Fruit fly (Drosophila melanogaster): Measurements from ENCODE around the gene CG10019.

The CG10019 gene

DNA sequence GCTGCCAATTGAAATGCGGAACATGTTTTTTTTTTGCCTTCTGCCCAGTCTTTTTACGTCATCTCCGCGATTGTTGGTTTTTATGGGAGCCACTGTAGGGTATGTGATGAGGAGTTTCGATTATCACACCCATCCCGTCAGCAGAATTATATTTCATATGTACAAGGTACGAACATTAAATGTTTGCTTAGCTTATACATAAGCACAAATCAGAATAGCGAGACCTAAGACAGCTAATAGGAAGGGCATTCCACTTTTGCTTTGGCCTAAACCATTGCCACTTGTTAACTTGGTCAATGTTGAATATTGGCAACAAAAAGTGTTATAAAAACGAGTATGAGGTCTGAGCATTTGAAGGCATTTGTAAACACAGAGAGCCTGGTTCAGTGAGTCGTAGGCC lies 27.0 kb upstream of the CG10019 start, which contains the start of gene CG2816:
TSS of gene CG2816 (plus strand) at position 400 of the 400 bp plus-strand sequence.
- TF ChIP-seq CG6276 (GFP tag; optimal IDR thresholded peaks at IDR 0.05): peak; percentile 90
- peak; percentile 70 for TF ChIP-seq CG11762 (GFP tag; optimal IDR thresholded peaks at IDR 0.05; ENCODE audit: insufficient read depth)
- TF ChIP-seq CG3919 (GFP tag; optimal IDR thresholded peaks at IDR 0.05): peak; percentile 85
- peak; percentile 8 for TF ChIP-seq fd85E (GFP tag; optimal IDR thresholded peaks at IDR 0.05)
- TF ChIP-seq ss (GFP tag; optimal IDR thresholded peaks at IDR 0.05): peak in 1 of 2 experiments; percentile 54
- TF ChIP-seq topi (GFP tag; optimal IDR thresholded peaks at IDR 0.05): peak; percentile 76
- TF ChIP-seq lz (GFP tag; optimal IDR thresholded peaks at IDR 0.05): peak; percentile 88
- no peak for TF ChIP-seq Eip93F (GFP tag; optimal IDR thresholded peaks at IDR 0.05)
- peak; percentile 93 for TF ChIP-seq CG15336 (GFP tag; IDR thresholded peaks at IDR 0.05)
- TF ChIP-seq CG8319 (GFP tag; optimal IDR thresholded peaks at IDR 0.05): peak; percentile 28
- TF ChIP-seq Sox102F (GFP tag; optimal IDR thresholded peaks at IDR 0.05): peak; percentile 83
- TF ChIP-seq CG4318 (GFP tag; optimal IDR thresholded peaks at IDR 0.05): peak; percentile 67
- peak; percentile 82 for TF ChIP-seq Smox (GFP tag; optimal IDR thresholded peaks at IDR 0.05)
- TF ChIP-seq CG32006 (GFP tag; optimal IDR thresholded peaks at IDR 0.05): peak; percentile 86
- peak; percentile 91 for TF ChIP-seq vri (GFP tag; optimal IDR thresholded peaks at IDR 0.05)
- TF ChIP-seq CG31627 (GFP tag; optimal IDR thresholded peaks at IDR 0.05): peak; percentile 89
- no peak for TF ChIP-seq CG1621 (tag; optimal IDR thresholded peaks at IDR 0.05)
- TF ChIP-seq CG34406 (GFP tag; optimal IDR thresholded peaks at IDR 0.05): peak; percentile 67
- peak; percentile 32 to 79 for TF ChIP-seq salr (GFP tag; optimal IDR thresholded peaks at IDR 0.05)
- no peak for TF ChIP-seq CG6854 (GFP tag; optimal IDR thresholded peaks at IDR 0.05)
- peak; percentile 11 for TF ChIP-seq fkh (GFP tag; optimal IDR thresholded peaks at IDR 0.05)
- TF ChIP-seq Blimp-1 (GFP tag; optimal IDR thresholded peaks at IDR 0.05): peak; percentile 54
- peak; percentile 48 for TF ChIP-seq CG6808 (GFP tag; optimal IDR thresholded peaks at IDR 0.05)
- TF ChIP-seq Hr39 (GFP tag; optimal IDR thresholded peaks at IDR 0.05): peak; percentile 92
- TF ChIP-seq Hr4 (GFP tag; optimal IDR thresholded peaks at IDR 0.05): peak; percentile 85
- peak; percentile 80 for TF ChIP-seq Hr38 (GFP tag; optimal IDR thresholded peaks at IDR 0.05)
- TF ChIP-seq CG3032 (tag; optimal IDR thresholded peaks at IDR 0.05): no peak
- peak; percentile 90 for TF ChIP-seq Gug (GFP tag; IDR thresholded peaks at IDR 0.05)
- no peak for TF ChIP-seq Ets96B (tag; optimal IDR thresholded peaks at IDR 0.05)
- TF ChIP-seq CG9139 (GFP tag; optimal IDR thresholded peaks at IDR 0.05): no peak
- peak; percentile 92 for TF ChIP-seq CG11294 (GFP tag; IDR thresholded peaks at IDR 0.05)
- peak; percentile 85 for TF ChIP-seq net (GFP tag; optimal IDR thresholded peaks at IDR 0.05)
- peak; percentile 86 for TF ChIP-seq OdsH (GFP tag; optimal IDR thresholded peaks at IDR 0.05)
- peak; percentile 76 for TF ChIP-seq Sox15 (GFP tag; optimal IDR thresholded peaks at IDR 0.05)
- peak; percentile 50 for TF ChIP-seq CG8632 (GFP tag; optimal IDR thresholded peaks at IDR 0.05)
- peak; percentile 84 for TF ChIP-seq Ets21C (GFP tag; optimal IDR thresholded peaks at IDR 0.05)
- TF ChIP-seq CG8119 (GFP tag; IDR thresholded peaks at IDR 0.05): peak; percentile 95
- TF ChIP-seq dsx (GFP tag; optimal IDR thresholded peaks at IDR 0.05; ENCODE audit: poor library complexity, severe bottlenecking): no peak
- peak; percentile 68 for TF ChIP-seq dac (GFP tag; optimal IDR thresholded peaks at IDR 0.05)
- peak; percentile 86 for TF ChIP-seq Met (GFP tag; optimal IDR thresholded peaks at IDR 0.05)
- peak; percentile 72 for TF ChIP-seq Eip75B (GFP tag; optimal IDR thresholded peaks at IDR 0.05)
- peak; percentile 77 for TF ChIP-seq achi (GFP tag; optimal IDR thresholded peaks at IDR 0.05)
- TF ChIP-seq svp (GFP tag): peak; percentile 85
- TF ChIP-seq Sox14 (GFP tag; optimal IDR thresholded peaks at IDR 0.05): peak; percentile 88
- TF ChIP-seq spab (GFP tag; optimal IDR thresholded peaks at IDR 0.05): peak; percentile 21
- TF ChIP-seq esn (GFP tag; optimal IDR thresholded peaks at IDR 0.05): peak; percentile 88
- TF ChIP-seq fd59A (GFP tag; optimal IDR thresholded peaks at IDR 0.05): peak; percentile 40
- TF ChIP-seq CG6163 (GFP tag; IDR thresholded peaks at IDR 0.05): peak; percentile 96
- peak; percentile 97 for TF ChIP-seq eg (GFP tag; IDR thresholded peaks at IDR 0.05)
- TF ChIP-seq CG6792 (GFP tag; optimal IDR thresholded peaks at IDR 0.05): peak; percentile 81
- peak; percentile 56 for TF ChIP-seq CG10669 (GFP tag; optimal IDR thresholded peaks at IDR 0.05)
- TF ChIP-seq acj6 (GFP tag; optimal IDR thresholded peaks at IDR 0.05): peak; percentile 84
